Worm (Caenorhabditis elegans): ENCODE data around the gene C54E4.5.

C54E4.5 gene

DNA sequence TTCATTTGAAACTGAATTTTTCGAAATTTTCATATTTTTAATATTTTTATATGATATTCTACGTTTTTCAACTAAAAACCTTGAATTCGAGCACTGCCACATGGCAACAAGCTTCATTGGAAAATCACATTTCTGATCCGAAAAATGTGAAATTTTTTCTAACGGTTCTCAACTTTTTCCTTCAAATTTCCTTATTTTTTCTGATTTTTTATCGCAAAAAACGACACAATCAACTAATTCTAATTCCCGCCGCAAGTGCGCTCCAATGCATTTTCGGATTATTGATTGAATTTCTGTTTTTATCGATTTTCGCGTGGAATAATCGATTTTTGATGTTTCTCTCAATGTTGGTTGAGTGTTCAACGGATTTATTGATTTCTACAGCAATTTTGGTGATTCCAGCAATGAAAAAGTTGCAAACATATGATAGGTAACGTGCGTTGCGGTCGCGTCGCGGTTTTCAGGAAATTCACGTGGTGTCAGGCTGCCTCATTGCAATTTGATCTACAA, 15.6 kb downstream of the C54E4.5 start, which contains the start of gene C23H5.12:
Gene C23H5.12, plus strand, starts transcription at position 51 of the 510 bp plus-strand sequence.
- TF ChIP-seq F57C9.4 (tag; optimal IDR thresholded peaks at IDR 0.05) = no peak
- no peak for TF ChIP-seq B0019.2 (GFP tag; conservative IDR thresholded peaks at IDR 0.05)
- TF ChIP-seq ztf-26 (tag; optimal IDR thresholded peaks at IDR 0.05) = no peak
- no peak for TF ChIP-seq F10E7.11 (tag; optimal IDR thresholded peaks at IDR 0.05)
- no peak for TF ChIP-seq zim-3 (tag; optimal IDR thresholded peaks at IDR 0.05)
- TF ChIP-seq die-1 (tag; optimal IDR thresholded peaks at IDR 0.05) = no peak
- TF ChIP-seq attf-3 (GFP tag; conservative IDR thresholded peaks at IDR 0.05) = no peak
- no peak for TF ChIP-seq dox-1 (GFP tag; IDR thresholded peaks at IDR 0.05)
- no peak for TF ChIP-seq ama-1 (optimal IDR thresholded peaks at IDR 0.05)
- TF ChIP-seq ama-1 (GFP tag; optimal IDR thresholded peaks at IDR 0.05) = no peak

ce11 chrIV:2130714-2131113, 18.4 kb downstream of the C54E4.5 start, which contains the start of gene prmt-6:
TSS of gene prmt-6 (plus strand) at chrIV:2130965.
- TF ChIP-seq dox-1 (GFP tag; IDR thresholded peaks at IDR 0.05) (no peak), lin-40 (tag; optimal IDR thresholded peaks at IDR 0.05) (peak; percentile 23), nhr-80 (tag; optimal IDR thresholded peaks at IDR 0.05) (peak; percentile 60), nfya-1 (tag; optimal IDR thresholded peaks at IDR 0.05; ENCODE audit: borderline replicate concordance, insufficient read depth) (no peak)

- TF ChIP-seq sptf-2 (GFP tag; optimal IDR thresholded peaks at IDR 0.05) (no peak), ztf-28 (GFP tag; IDR thresholded peaks at IDR 0.05) (no peak), sdz-38 (tag; optimal IDR thresholded peaks at IDR 0.05) (no peak), rpc-1 (optimal IDR thresholded peaks at IDR 0.05) (no peak), rpc-1 (tag; optimal IDR thresholded peaks at IDR 0.05) (no peak), ztf-22 (GFP tag; optimal IDR thresholded peaks at IDR 0.05) (no peak)
These were observed 20.3 kb downstream of the C54E4.5 start, which contains the start of gene grl-20 for ce11 chrIV:2128761-2129160. TSS of gene grl-20 (minus strand) at chrIV:2128861.

- TF ChIP-seq zfh-2 (GFP tag; conservative IDR thresholded peaks at IDR 0.05) (peak; percentile 87), tbp1 (GFP tag; optimal IDR thresholded peaks at IDR 0.05) (no peak), madf-6 (GFP tag; IDR thresholded peaks at IDR 0.05) (no peak), ceh-79 (tag; optimal IDR thresholded peaks at IDR 0.05) (no peak), fkh-3 (tag; optimal IDR thresholded peaks at IDR 0.05) (no peak), egrh-3 (GFP tag; IDR thresholded peaks at IDR 0.05) (peak; percentile 88), B0019.2 (GFP tag; conservative IDR thresholded peaks at IDR 0.05) (no peak), ekl-4 (GFP tag; IDR thresholded peaks at IDR 0.05) (no peak), lin-26 (GFP tag; IDR thresholded peaks at IDR 0.05) (no peak)
These were observed 21.7 kb downstream of the C54E4.5 start for ce11 chrIV:2127375-2127774.

DNA sequence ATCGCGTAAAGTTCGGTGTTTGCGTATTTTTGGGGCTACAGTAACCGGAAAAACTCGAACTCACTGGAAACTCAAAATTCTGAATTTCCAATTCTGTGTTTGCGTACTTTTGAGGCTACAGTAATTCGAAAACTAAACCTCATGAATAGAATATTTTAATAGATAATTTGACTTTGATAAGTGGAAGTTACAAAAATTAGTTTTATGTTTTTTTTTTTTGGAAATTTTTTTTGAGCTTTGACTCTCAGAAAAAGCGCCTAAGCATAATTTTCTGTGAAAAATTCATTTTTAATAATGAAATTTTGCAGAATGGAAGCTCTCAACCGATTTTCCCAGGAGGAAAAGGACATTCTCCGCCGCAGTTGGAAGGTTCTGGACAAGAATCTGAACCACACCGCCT, 26.6 kb downstream of the C54E4.5 start, which contains the start of gene glb-7:
Gene glb-7, plus strand, starts transcription at position 301 of the 400 bp plus-strand sequence.
- no peak for TF ChIP-seq dox-1 (GFP tag; IDR thresholded peaks at IDR 0.05)
- no peak for TF ChIP-seq C17E4.6 (GFP tag; IDR thresholded peaks at IDR 0.05)
- no peak for TF ChIP-seq him-1 (tag; optimal IDR thresholded peaks at IDR 0.05)
- TF ChIP-seq nfyb-1 (GFP tag; IDR thresholded peaks at IDR 0.05) = no peak
- TF ChIP-seq chd-7 (tag; optimal IDR thresholded peaks at IDR 0.05) = no peak
- TF ChIP-seq nhr-179 (tag; optimal IDR thresholded peaks at IDR 0.05) = no peak
- TF ChIP-seq F33H1.4 (GFP tag; IDR thresholded peaks at IDR 0.05) = no peak
- no peak for TF ChIP-seq lir-1 (GFP tag; conservative IDR thresholded peaks at IDR 0.05)
- TF ChIP-seq F37B4.10 (GFP tag; IDR thresholded peaks at IDR 0.05) = no peak
- no peak for TF ChIP-seq madf-3 (GFP tag; IDR thresholded peaks at IDR 0.05)
- no peak for TF ChIP-seq nhr-80 (tag; optimal IDR thresholded peaks at IDR 0.05)
- TF ChIP-seq lin-35 (GFP tag; optimal IDR thresholded peaks at IDR 0.05) = no peak
- TF ChIP-seq dpff-1 (tag; optimal IDR thresholded peaks at IDR 0.05) = no peak
